Worm (Caenorhabditis elegans): ENCODE measurements around the gene C33H5.16.

DNA sequence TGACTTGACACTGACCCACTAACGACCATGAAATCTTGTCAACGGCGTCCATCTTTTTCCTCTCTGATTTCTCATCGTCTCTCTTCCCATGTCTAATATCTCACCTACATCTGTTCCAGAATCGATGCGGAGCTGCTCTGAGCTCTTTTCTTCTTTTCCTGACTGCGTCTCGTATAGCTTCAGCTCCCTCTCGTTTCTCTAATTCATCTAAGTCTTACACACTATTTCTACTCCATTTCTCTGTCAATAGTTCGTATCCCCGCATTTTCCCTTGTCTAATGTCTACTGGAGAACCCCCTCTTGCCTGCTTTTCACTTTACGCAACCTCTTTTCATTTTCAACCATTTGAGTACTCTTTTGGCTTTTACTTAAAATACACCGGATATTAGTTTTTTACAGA is 14.7 kb upstream of the C33H5.16 start, which contains the start of gene ric-3:
- TF ChIP-seq unc-130 (GFP tag; optimal IDR thresholded peaks at IDR 0.05), result no peak
- TF ChIP-seq aptf-2 (GFP tag; conservative IDR thresholded peaks at IDR 0.05), result no peak
- TF ChIP-seq madf-3 (GFP tag; IDR thresholded peaks at IDR 0.05), result no peak
- TF ChIP-seq T07F8.4 (tag; optimal IDR thresholded peaks at IDR 0.05), result no peak
- TF ChIP-seq ama-1 (optimal IDR thresholded peaks at IDR 0.05), result no peak
- TF ChIP-seq ama-1 (GFP tag; optimal IDR thresholded peaks at IDR 0.05), result no peak
- TF ChIP-seq B0019.2 (GFP tag; conservative IDR thresholded peaks at IDR 0.05), result no peak
- no peak for TF ChIP-seq nhr-80 (tag; optimal IDR thresholded peaks at IDR 0.05)
